Worm (Caenorhabditis elegans) whole organism, L1 larva: Measurements from ENCODE around the gene ZK105.12.
"Not testable (repeated sequence)": the region's sequence is repeated elsewhere in the genome, so short reads cannot be mapped to it uniquely, and the experiment has no call there.

Experiments
- C16A3.4 ChIP-seq: fragments of 150-350 bp; optimal IDR thresholded peaks from 2 replicates; lab custom pipeline; 2014; ENCODE audit warnings: missing biosample characterization, missing genetic modification characterization
- C34B4.2 ChIP-seq: sonication (generic microtip); optimal IDR thresholded peaks from 2 replicates; lab custom pipeline; 2017; ENCODE audit warnings: mild to moderate bottlenecking, missing genetic modification characterization, missing compliant biosample characterization
- aha-1 ChIP-seq: fragments of 150-350 bp; optimal IDR thresholded peaks from 2 replicates; lab custom pipeline; 2014; ENCODE audit warnings: missing biosample characterization, missing genetic modification characterization
- alr-1 ChIP-seq: fragments of 200-800 bp; sonication (Bioruptor generic); optimal IDR thresholded peaks from 2 replicates; lab custom pipeline; 2018; ENCODE audit warnings: borderline replicate concordance, mild to moderate bottlenecking, missing genetic modification characterization, missing compliant biosample characterization
- ceh-63 ChIP-seq: fragments of 200-800 bp; sonication (Bioruptor generic); optimal IDR thresholded peaks from 2 replicates; lab custom pipeline; 2018; ENCODE audit warnings: mild to moderate bottlenecking, missing genetic modification characterization, missing compliant biosample characterization
- ceh-8 ChIP-seq: fragments of 200-800 bp; sonication (Bioruptor generic); optimal IDR thresholded peaks from 2 replicates; lab custom pipeline; 2018; ENCODE audit warnings: mild to moderate bottlenecking, missing genetic modification characterization, moderate library complexity, missing compliant biosample characterization
- ceh-82 ChIP-seq, 3 experiments: fragments of 150-350 bp in 1 of 3; sonication (generic microtip) in 2 of 3; optimal IDR thresholded peaks; 2 replicates each; lab custom pipeline; 2014 to 2017; ENCODE audit warnings: missing biosample characterization in 3 of 3, missing genetic modification characterization in 3 of 3
- dpl-1 ChIP-seq, 3 experiments: fragments of 150-350 bp in 2 of 3; sonication (generic microtip) in 1 of 3; optimal IDR thresholded peaks; 2 replicates each; lab custom pipeline; 2014 to 2017; ENCODE audit warnings: missing biosample characterization in 3 of 3, missing genetic modification characterization in 3 of 3, missing genetic modification reagents in 3 of 3
- dsc-1 ChIP-seq: sonication (generic microtip); optimal IDR thresholded peaks from 2 replicates; lab custom pipeline; 2016; ENCODE audit warnings: mild to moderate bottlenecking, missing genetic modification characterization, missing compliant biosample characterization
- ets-5 ChIP-seq: fragments of 200-800 bp; sonication (Bioruptor generic); IDR thresholded peaks from 2 replicates; pipeline ENCODE4 v1.3.6; 2022; ENCODE audit warnings: missing genetic modification characterization, missing compliant biosample characterization
- fkh-8 ChIP-seq: sonication (generic microtip); optimal IDR thresholded peaks from 2 replicates; lab custom pipeline; 2016; ENCODE audit warnings: mild to moderate bottlenecking, missing genetic modification characterization, missing compliant biosample characterization
- grh-1 ChIP-seq: fragments of 200-800 bp; sonication (Bioruptor generic); IDR thresholded peaks from 2 replicates; pipeline ENCODE4 v1.3.6; 2022; ENCODE audit warnings: missing genetic modification reagents, missing genetic modification characterization, missing compliant biosample characterization
- hlh-4 ChIP-seq: sonication (generic microtip); optimal IDR thresholded peaks from 2 replicates; lab custom pipeline; 2016; ENCODE audit warnings: mild to moderate bottlenecking, missing genetic modification characterization, missing compliant biosample characterization
- hpl-2 ChIP-seq: fragments of 150-350 bp; optimal IDR thresholded peaks from 2 replicates; lab custom pipeline; 2014; ENCODE audit warnings: missing biosample characterization, missing genetic modification reagents, missing genetic modification characterization
- irx-1 ChIP-seq: sonication (generic microtip); optimal IDR thresholded peaks from 2 replicates; lab custom pipeline; 2016; ENCODE audit warnings: missing genetic modification characterization, missing compliant biosample characterization
- lin-14 ChIP-seq: fragments of 200-800 bp; sonication (Bioruptor generic); optimal IDR thresholded peaks from 2 replicates; lab custom pipeline; 2018; ENCODE audit warnings: mild to moderate bottlenecking, missing genetic modification characterization, moderate library complexity, missing compliant biosample characterization
- lin-15B ChIP-seq: fragments of 150-350 bp; sonication (generic microtip); optimal IDR thresholded peaks from 3 replicates; lab custom pipeline; 2014; ENCODE audit warnings: missing biosample characterization, missing genetic modification characterization
- lin-35 ChIP-seq, 2 experiments: fragments of 150-350 bp; optimal IDR thresholded peaks; 2 replicates each; lab custom pipeline; 2014; ENCODE audit warnings: missing biosample characterization in 2 of 2, missing genetic modification characterization in 2 of 2, missing genetic modification reagents in 2 of 2
- lir-3 ChIP-seq: sonication (generic microtip); optimal IDR thresholded peaks from 2 replicates; lab custom pipeline; 2016; ENCODE audit warnings: mild to moderate bottlenecking, missing genetic modification characterization, moderate library complexity, missing compliant biosample characterization; ENCODE audit not compliant: poor library complexity
- lsy-2 ChIP-seq, 2 experiments: fragments of 150-350 bp; optimal IDR thresholded peaks; 2 replicates each; lab custom pipeline; 2014; ENCODE audit warnings: missing biosample characterization in 2 of 2, missing genetic modification characterization in 2 of 2
- mep-1 ChIP-seq: fragments of 150-350 bp; optimal IDR thresholded peaks from 2 replicates; lab custom pipeline; 2014; ENCODE audit warnings: missing biosample characterization, missing genetic modification characterization
- nhr-11 ChIP-seq: fragments of 150-350 bp; optimal IDR thresholded peaks from 2 replicates; lab custom pipeline; 2014; ENCODE audit warnings: missing biosample characterization, missing genetic modification characterization
- nhr-47 ChIP-seq: sonication (generic microtip); optimal IDR thresholded peaks from 2 replicates; lab custom pipeline; 2016; ENCODE audit warnings: mild to moderate bottlenecking, missing genetic modification characterization, moderate library complexity, missing compliant biosample characterization
- nhr-71 ChIP-seq: sonication (generic microtip); optimal IDR thresholded peaks from 2 replicates; lab custom pipeline; 2016; ENCODE audit warnings: mild to moderate bottlenecking, missing genetic modification characterization, moderate library complexity, missing compliant biosample characterization
- nhr-77 ChIP-seq: fragments of 150-350 bp; optimal IDR thresholded peaks from 2 replicates; lab custom pipeline; 2014; ENCODE audit warnings: missing biosample characterization, missing genetic modification characterization
- pax-3 ChIP-seq: fragments of 200-800 bp; sonication (Bioruptor generic); optimal IDR thresholded peaks from 2 replicates; lab custom pipeline; 2018; ENCODE audit warnings: mild to moderate bottlenecking, missing genetic modification characterization, moderate library complexity, missing compliant biosample characterization
- snu-23 ChIP-seq: sonication (generic microtip); optimal IDR thresholded peaks from 2 replicates; lab custom pipeline; 2016; ENCODE audit warnings: missing genetic modification characterization, missing compliant biosample characterization
- sptf-1 ChIP-seq: fragments of 150-350 bp; optimal IDR thresholded peaks from 2 replicates; lab custom pipeline; 2014; ENCODE audit warnings: missing biosample characterization, missing genetic modification characterization
- sup-37 ChIP-seq: fragments of 200-800 bp; sonication (Bioruptor generic); optimal IDR thresholded peaks from 2 replicates; lab custom pipeline; 2018; ENCODE audit warnings: mild to moderate bottlenecking, missing genetic modification characterization, missing compliant biosample characterization
- unc-130 ChIP-seq: fragments of 150-350 bp; optimal IDR thresholded peaks from 2 replicates; lab custom pipeline; 2017; ENCODE audit warnings: missing biosample characterization, missing genetic modification characterization, inconsistent platforms
- unc-62 ChIP-seq: fragments of 150-350 bp; optimal IDR thresholded peaks from 2 replicates; lab custom pipeline; 2014; ENCODE audit warnings: missing biosample characterization, missing genetic modification reagents, missing genetic modification characterization
- unc-86 ChIP-seq: sonication (generic microtip); optimal IDR thresholded peaks from 2 replicates; lab custom pipeline; 2016; ENCODE audit warnings: missing genetic modification characterization, missing compliant biosample characterization
- unc-98 ChIP-seq: fragments of 200-800 bp; sonication (Bioruptor generic); IDR thresholded peaks from 2 replicates; pipeline ENCODE4 v1.3.6; 2022; ENCODE audit warnings: missing genetic modification characterization, missing compliant biosample characterization
- zag-1 ChIP-seq: fragments of 150-350 bp; optimal IDR thresholded peaks from 2 replicates; lab custom pipeline; 2014; ENCODE audit warnings: missing biosample characterization, missing genetic modification characterization
- zip-4 ChIP-seq: fragments of 200-800 bp; sonication (Bioruptor generic); optimal IDR thresholded peaks from 2 replicates; lab custom pipeline; 2018; ENCODE audit warnings: mild to moderate bottlenecking, missing genetic modification characterization, moderate library complexity, missing compliant biosample characterization
- ztf-4 ChIP-seq: fragments of 150-350 bp; optimal IDR thresholded peaks from 2 replicates; lab custom pipeline; 2014; ENCODE audit warnings: missing biosample characterization, missing genetic modification characterization

Gene ZK105.12

DNA sequence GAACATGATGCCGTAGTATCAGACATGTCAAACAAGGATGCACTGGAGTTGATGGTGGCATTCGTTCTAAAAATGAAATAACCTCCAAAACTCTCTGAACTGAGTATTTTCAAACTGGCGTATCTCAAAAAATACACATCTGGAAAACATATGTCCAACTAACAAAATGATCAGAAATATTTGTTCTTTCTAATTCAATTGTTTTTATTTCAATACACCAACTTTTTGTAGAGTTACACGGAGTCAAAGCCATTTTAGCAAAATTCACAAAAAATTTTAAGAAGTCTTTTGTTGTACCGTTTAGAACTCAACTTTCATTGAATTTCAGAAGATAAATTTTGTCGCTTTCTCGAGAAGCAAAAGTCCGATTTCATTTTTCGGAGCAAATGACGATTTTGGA is 12.4 kb downstream of the ZK105.12 start, which contains the start of gene srsx-40:
TSS of gene srsx-40 (minus strand) at position 101 of the 400 bp plus-strand sequence.
- not testable (repeated sequence) for TF ChIP-seq snu-23 (GFP tag; lab: Kevin White, UChicago); mep-1; lin-15B

DNA sequence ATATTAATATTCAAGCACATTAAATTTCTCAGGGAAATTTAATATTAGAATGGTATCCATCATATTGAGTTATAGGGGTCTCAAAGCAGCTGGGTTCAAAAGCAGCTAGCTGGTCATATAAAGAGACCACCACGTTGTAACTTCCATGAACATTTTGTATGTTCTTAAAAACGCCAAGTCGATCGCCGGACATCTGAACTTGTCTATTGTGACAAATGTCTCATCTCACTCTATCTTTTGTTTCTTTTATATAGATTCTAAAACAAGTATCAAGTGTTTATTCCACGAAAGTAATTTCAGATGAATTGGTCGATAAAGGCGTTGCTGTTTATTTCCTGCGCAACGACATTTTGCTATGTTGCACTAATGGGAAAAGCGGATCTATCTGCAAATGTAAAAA is 19.1 kb downstream of the ZK105.12 start, which contains the start of gene ZK105.3:
TSS of gene ZK105.3 (plus strand) at position 301 of the 400 bp plus-strand sequence.
- no peak for TF ChIP-seq C34B4.2 (tag; lab: Kevin White, UChicago)
- no peak for TF ChIP-seq irx-1 (tag; lab: Kevin White, UChicago)
- no peak for TF ChIP-seq nhr-77 (tag; lab: Kevin White, UChicago)
- no peak for TF ChIP-seq hlh-4
- no peak for TF ChIP-seq zag-1
- no peak for TF ChIP-seq dsc-1 (tag; lab: Kevin White, UChicago)
- TF ChIP-seq dpl-1 (GFP tag; optimal IDR thresholded peaks at IDR 0.05; lab: Kevin White, UChicago) = no peak
- TF ChIP-seq nhr-71 (tag; lab: Kevin White, UChicago) = no peak
- no peak for TF ChIP-seq unc-98 (GFP tag; lab: Robert Waterston, UW)
- no peak for TF ChIP-seq ceh-63 (GFP tag; lab: Kevin White, UChicago)
- no peak for TF ChIP-seq zip-4
- TF ChIP-seq ztf-4 (tag; lab: Kevin White, UChicago) = no peak
- TF ChIP-seq lin-14 (GFP tag; lab: Kevin White, UChicago) = no peak
- no peak for TF ChIP-seq aha-1

DNA sequence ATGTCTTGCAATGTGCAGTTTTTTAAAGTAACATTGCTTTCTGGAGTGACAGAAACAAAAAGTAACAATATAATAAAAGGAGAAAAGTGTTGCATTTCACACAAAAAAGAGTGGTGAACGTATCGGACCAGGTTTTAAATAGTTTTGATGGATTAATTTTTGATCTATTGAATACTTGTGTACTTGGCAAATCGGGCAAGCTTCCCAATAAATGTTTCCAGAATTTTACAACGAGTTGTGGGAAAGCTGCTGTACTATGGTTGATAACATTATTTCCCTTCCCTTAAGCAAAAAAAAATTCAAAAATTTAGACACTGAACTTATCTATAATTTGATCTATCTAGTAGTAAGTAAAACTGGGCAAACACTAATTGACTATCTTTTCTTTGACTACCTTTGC is 22.5 kb downstream of the ZK105.12 start, which contains the start of gene C12D5.10:
TSS of gene C12D5.10 (minus strand) at position 101 of the 400 bp plus-strand sequence.
- TF ChIP-seq nhr-11 (tag; lab: Kevin White, UChicago) (no peak), fkh-8 (tag; lab: Kevin White, UChicago) (no peak), unc-86 (tag; lab: Kevin White, UChicago) (no peak), hpl-2 (no peak), C16A3.4 (no peak), ets-5 (GFP tag; lab: Robert Waterston, UW) (no peak), unc-62 (GFP tag; lab: Kevin White, UChicago) (no peak), sptf-1 (tag; lab: Kevin White, UChicago) (no peak), lsy-2 (tag; optimal IDR thresholded peaks at IDR 0.05; lab: Kevin White, UChicago) (no peak), grh-1 (GFP tag; lab: Robert Waterston, UW) (no peak)

DNA sequence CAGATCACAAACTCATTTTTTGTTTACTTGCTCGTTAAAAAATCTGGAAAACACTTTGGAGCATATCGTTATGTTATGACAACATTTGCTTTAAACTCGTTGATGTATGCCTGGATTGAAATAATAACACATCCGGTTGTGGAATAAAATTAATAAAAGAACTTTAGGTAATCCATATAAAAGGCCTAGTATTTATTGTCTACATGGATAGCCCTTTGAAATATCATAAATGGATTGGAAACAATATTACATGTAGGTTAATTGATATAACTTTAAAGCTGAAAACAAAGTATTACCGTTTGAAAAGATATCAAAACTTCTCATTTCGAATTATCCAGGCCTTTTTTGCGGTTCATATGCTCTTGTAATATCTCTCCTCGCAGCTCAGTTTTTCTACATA is 25.3 kb downstream of the ZK105.12 start:
- no peak for TF ChIP-seq ceh-82 (tag; optimal IDR thresholded peaks at IDR 0.05; lab: Kevin White, UChicago)
- no peak for TF ChIP-seq lir-3
- TF ChIP-seq pax-3 = no peak
- no peak for TF ChIP-seq sup-37 (GFP tag; lab: Kevin White, UChicago)
- TF ChIP-seq irx-1 (tag; lab: Kevin White, UChicago) = no peak
- no peak for TF ChIP-seq fkh-8 (tag; lab: Kevin White, UChicago)
- TF ChIP-seq nhr-47 (tag; lab: Kevin White, UChicago) = no peak
- no peak for TF ChIP-seq unc-130 (tag; lab: Kevin White, UChicago)
- TF ChIP-seq ceh-63 (GFP tag; lab: Kevin White, UChicago) = no peak
- no peak for TF ChIP-seq unc-86 (tag; lab: Kevin White, UChicago)
- no peak for TF ChIP-seq alr-1 (tag; lab: Kevin White, UChicago)
- TF ChIP-seq ceh-8 (GFP tag; lab: Kevin White, UChicago) = no peak
- no peak for TF ChIP-seq lin-35 (GFP tag; optimal IDR thresholded peaks at IDR 0.05; lab: Kevin White, UChicago)
